Fruit fly (Drosophila melanogaster) whole organism: ENCODE data around the gene Clk.

Experiments
- CG8478 ChIP-seq: fragments of >200 bp; optimal IDR thresholded peaks from 2 replicates; lab custom pipeline; 2018; ENCODE audit warnings: inconsistent platforms
- Dll ChIP-seq: fragments of >200 bp; optimal IDR thresholded peaks from 2 replicates; lab custom pipeline; 2017
- EcR ChIP-seq, 2 experiments: fragments of >200 bp; optimal IDR thresholded peaks; 2 replicates each; lab custom pipeline; 2017; ENCODE audit warnings: missing biosample characterization in 2 of 2, missing genetic modification characterization in 2 of 2, missing genetic modification reagents in 2 of 2
- pan ChIP-seq: fragments of >200 bp; optimal IDR thresholded peaks from 2 replicates; lab custom pipeline; 2017
- psq ChIP-seq: fragments of >200 bp; optimal IDR thresholded peaks from 2 replicates; lab custom pipeline; 2017
- usp ChIP-seq: fragments of >200 bp; optimal IDR thresholded peaks from 2 replicates; lab custom pipeline; 2017; ENCODE audit warnings: missing biosample characterization, missing genetic modification characterization, mixed read lengths

- TF ChIP-seq psq (lab: Kevin White, UChicago) = no peak
- no peak for TF ChIP-seq pan
- no peak for TF ChIP-seq EcR (GFP tag; optimal IDR thresholded peaks at IDR 0.05; lab: Kevin White, UChicago)
- TF ChIP-seq usp = no peak
- no peak for TF ChIP-seq CG8478 (lab: Kevin White, UChicago)
- no peak for TF ChIP-seq Dll (lab: Kevin White, UChicago)
Measured at dm6 chr3L:7714301-7714946, 61.0 kb downstream of the Clk start.
